Fruit fly (Drosophila melanogaster) S2 (cell line): Measurements from ENCODE around the gene CG13896.

Source experiments
- CG8478 ChIP-seq: fragments of >200 bp; optimal IDR thresholded peaks from 2 replicates; lab custom pipeline; 2018
- CTCF ChIP-seq, 2 experiments: fragments of >200 bp; optimal IDR thresholded peaks; 2 replicates each; lab custom pipeline; 2018

DNA sequence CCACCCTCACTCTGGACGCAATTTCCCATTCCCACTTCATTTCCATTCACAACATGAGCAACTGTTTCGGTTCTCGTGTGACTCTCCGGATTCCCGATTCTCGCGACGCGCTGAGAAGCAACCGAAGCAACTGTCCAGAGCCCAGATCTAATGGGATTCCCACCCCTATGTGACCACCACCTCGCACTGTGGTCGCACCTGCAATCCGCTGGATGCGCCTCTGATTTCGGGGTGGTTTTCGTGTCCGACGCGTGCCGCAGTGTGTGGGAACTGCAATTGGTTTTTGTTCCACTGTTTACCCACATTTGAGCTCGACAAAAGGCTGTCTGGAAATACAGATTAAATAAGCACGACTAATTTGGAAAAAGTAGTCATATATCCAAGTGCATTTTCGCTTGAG is 35.8 kb downstream of the CG13896 start:
- no peak for TF ChIP-seq CG8478
- no peak for TF ChIP-seq CTCF (optimal IDR thresholded peaks at IDR 0.05; lab: Kevin White, UChicago)
